Worm (Caenorhabditis elegans) whole organism, mixed stage, embryonic: ENCODE results near the gene dsc-1.

Source experiments
- M03D4.4 ChIP-seq: sonication (generic microtip); optimal IDR thresholded peaks from 2 replicates; lab custom pipeline; 2017; ENCODE audit warnings: mild to moderate bottlenecking, missing genetic modification characterization, missing compliant biosample characterization
- bed-3 ChIP-seq: fragments of 200-800 bp; sonication (Bioruptor generic); optimal IDR thresholded peaks from 3 replicates; lab custom pipeline; 2018; ENCODE audit warnings: mild to moderate bottlenecking, missing genetic modification characterization, moderate library complexity, missing compliant biosample characterization
- ceh-39 ChIP-seq: fragments of 150-350 bp; optimal IDR thresholded peaks from 2 replicates; lab custom pipeline; 2014; ENCODE audit warnings: missing biosample characterization, missing genetic modification characterization
- ceh-43 ChIP-seq: fragments of 200-800 bp; sonication (Bioruptor generic); optimal IDR thresholded peaks from 2 replicates; lab custom pipeline; 2018; ENCODE audit warnings: mild to moderate bottlenecking, missing genetic modification characterization, moderate library complexity, missing compliant biosample characterization
- ceh-83 ChIP-seq: fragments of 200-800 bp; sonication (Bioruptor generic); optimal IDR thresholded peaks from 2 replicates; lab custom pipeline; 2018; ENCODE audit warnings: mild to moderate bottlenecking, missing genetic modification characterization, missing compliant biosample characterization
- drap-1 ChIP-seq: fragments of 200-800 bp; sonication (Bioruptor generic); optimal IDR thresholded peaks from 3 replicates; lab custom pipeline; 2018; ENCODE audit warnings: mild to moderate bottlenecking, missing genetic modification characterization, missing compliant biosample characterization
- elt-1 ChIP-seq: sonication (generic microtip); optimal IDR thresholded peaks from 2 replicates; lab custom pipeline; 2017; ENCODE audit warnings: missing genetic modification characterization, mild to moderate bottlenecking, missing compliant biosample characterization, antibody characterized with exemption, moderate library complexity, borderline replicate concordance; ENCODE audit not compliant: insufficient read depth
- elt-3 ChIP-seq: fragments of 150-350 bp; optimal IDR thresholded peaks from 2 replicates; lab custom pipeline; 2014; ENCODE audit warnings: missing biosample characterization, missing genetic modification characterization
- flh-1 ChIP-seq: fragments of 200-800 bp; sonication (Bioruptor generic); optimal IDR thresholded peaks from 2 replicates; lab custom pipeline; 2018; ENCODE audit warnings: mild to moderate bottlenecking, missing genetic modification characterization, moderate library complexity, missing compliant biosample characterization
- ham-2 ChIP-seq: fragments of 200-800 bp; sonication (Bioruptor generic); optimal IDR thresholded peaks from 2 replicates; lab custom pipeline; 2018; ENCODE audit warnings: mild to moderate bottlenecking, missing genetic modification characterization, missing compliant biosample characterization
- hlh-1 ChIP-seq: fragments of 150-350 bp; optimal IDR thresholded peaks from 2 replicates; lab custom pipeline; 2014; ENCODE audit warnings: missing biosample characterization, missing genetic modification reagents, missing genetic modification characterization
- lin-13 ChIP-seq: fragments of 150-350 bp; optimal IDR thresholded peaks from 2 replicates; lab custom pipeline; 2014; ENCODE audit warnings: missing biosample characterization, missing genetic modification characterization
- lin-32 ChIP-seq: fragments of 200-800 bp; sonication (Bioruptor generic); optimal IDR thresholded peaks from 2 replicates; lab custom pipeline; 2018; ENCODE audit warnings: mild to moderate bottlenecking, missing genetic modification characterization, missing compliant biosample characterization
- lsy-2 ChIP-seq: fragments of 150-350 bp; optimal IDR thresholded peaks from 2 replicates; lab custom pipeline; 2014; ENCODE audit warnings: missing biosample characterization, missing genetic modification characterization
- mab-5 ChIP-seq: fragments of 150-350 bp; optimal IDR thresholded peaks from 2 replicates; lab custom pipeline; 2014; ENCODE audit warnings: missing biosample characterization, missing genetic modification characterization
- mep-1 ChIP-seq: fragments of 150-350 bp; optimal IDR thresholded peaks from 2 replicates; lab custom pipeline; 2017; ENCODE audit warnings: missing biosample characterization, missing genetic modification reagents, missing genetic modification characterization, inconsistent platforms
- mls-2 ChIP-seq: sonication (generic microtip); optimal IDR thresholded peaks from 2 replicates; lab custom pipeline; 2016; ENCODE audit warnings: mild to moderate bottlenecking, missing genetic modification characterization, moderate library complexity, missing compliant biosample characterization
- nhr-12 ChIP-seq: fragments of 150-350 bp; optimal IDR thresholded peaks from 2 replicates; lab custom pipeline; 2014; ENCODE audit warnings: missing biosample characterization, missing genetic modification characterization
- nhr-2 ChIP-seq: fragments of 150-350 bp; optimal IDR thresholded peaks from 2 replicates; lab custom pipeline; 2014; ENCODE audit warnings: missing biosample characterization, missing genetic modification characterization
- nhr-28 ChIP-seq: fragments of 150-350 bp; optimal IDR thresholded peaks from 2 replicates; lab custom pipeline; 2014; ENCODE audit warnings: missing biosample characterization, missing genetic modification characterization
- nhr-76 ChIP-seq: sonication (generic microtip); optimal IDR thresholded peaks from 2 replicates; lab custom pipeline; 2017; ENCODE audit warnings: missing biosample characterization, missing genetic modification characterization
- pha-4 ChIP-seq: fragments of 150-350 bp; optimal IDR thresholded peaks from 2 replicates; lab custom pipeline; 2018; ENCODE audit warnings: missing biosample characterization, missing genetic modification reagents, missing genetic modification characterization
- snpc-4 ChIP-seq: fragments of 150-350 bp; optimal IDR thresholded peaks from 2 replicates; lab custom pipeline; 2014; ENCODE audit warnings: missing biosample characterization, missing genetic modification characterization
- sptf-1 ChIP-seq: sonication (generic microtip); optimal IDR thresholded peaks from 2 replicates; lab custom pipeline; 2017; ENCODE audit warnings: mild to moderate bottlenecking, missing genetic modification characterization, moderate library complexity, missing compliant biosample characterization
- tbx-8 ChIP-seq: fragments of 200-800 bp; sonication (Bioruptor generic); optimal IDR thresholded peaks from 2 replicates; lab custom pipeline; 2018; ENCODE audit warnings: mild to moderate bottlenecking, missing genetic modification characterization, moderate library complexity, missing compliant biosample characterization
- unc-120 ChIP-seq: sonication (generic microtip); optimal IDR thresholded peaks from 2 replicates; lab custom pipeline; 2017; ENCODE audit warnings: missing genetic modification characterization, missing compliant biosample characterization; ENCODE audit not compliant: poor library complexity, severe bottlenecking
- unc-39 ChIP-seq: fragments of 150-350 bp; optimal IDR thresholded peaks from 2 replicates; lab custom pipeline; 2014; ENCODE audit warnings: missing biosample characterization, missing genetic modification characterization
- unc-62 ChIP-seq: fragments of 150-350 bp; optimal IDR thresholded peaks from 2 replicates; lab custom pipeline; 2014; ENCODE audit warnings: missing biosample characterization, missing genetic modification reagents, missing genetic modification characterization
- zip-8 ChIP-seq: fragments of 150-350 bp; optimal IDR thresholded peaks from 2 replicates; lab custom pipeline; 2014; ENCODE audit warnings: missing biosample characterization, missing genetic modification characterization
- ztf-11 ChIP-seq: fragments of 150-350 bp; optimal IDR thresholded peaks from 2 replicates; lab custom pipeline; 2014; ENCODE audit warnings: missing biosample characterization, missing genetic modification characterization

Gene dsc-1

DNA sequence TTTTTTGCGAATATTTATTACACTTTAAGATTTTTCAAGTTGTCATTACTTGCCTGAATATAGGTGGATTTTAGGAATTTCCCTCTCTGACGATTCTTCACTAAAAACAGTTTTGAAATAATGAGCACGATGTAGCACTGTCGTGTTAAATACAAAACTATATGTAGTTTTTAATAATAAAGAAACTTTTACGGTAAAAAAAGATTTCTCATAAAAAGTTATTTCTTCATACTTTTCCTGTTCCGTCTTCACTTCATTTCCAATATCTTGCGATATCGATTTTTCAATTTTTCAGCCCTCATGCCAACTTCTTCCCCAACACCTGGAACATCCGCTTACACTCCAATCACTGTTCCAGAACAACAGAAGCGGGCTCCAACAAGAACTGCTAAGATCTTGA, 17.8 kb upstream of the dsc-1 start, which contains the start of gene H03G16.6:
Gene H03G16.6 (plus strand): TSS at position 301 of the 400 bp plus-strand sequence.
- TF ChIP-seq flh-1 (GFP tag; lab: Kevin White, UChicago) (no peak), drap-1 (GFP tag; lab: Kevin White, UChicago) (no peak), pha-4 (tag; lab: Kevin White, UChicago) (no peak), nhr-12 (tag; lab: Kevin White, UChicago) (no peak)

ce11 chrX:15050006-15050405, 15.4 kb upstream of the dsc-1 start:
- no peak for TF ChIP-seq pha-4 (tag; lab: Kevin White, UChicago)
- TF ChIP-seq ham-2 (GFP tag; lab: Kevin White, UChicago): no peak
- no peak for TF ChIP-seq elt-3 (tag; lab: Kevin White, UChicago)
- no peak for TF ChIP-seq mab-5 (tag; lab: Kevin White, UChicago)
- TF ChIP-seq nhr-28: no peak
- no peak for TF ChIP-seq drap-1 (GFP tag; lab: Kevin White, UChicago)
- no peak for TF ChIP-seq ztf-11 (tag; lab: Kevin White, UChicago)
- TF ChIP-seq snpc-4: no peak
- no peak for TF ChIP-seq lsy-2 (tag; lab: Kevin White, UChicago)
- no peak for TF ChIP-seq bed-3 (GFP tag; lab: Kevin White, UChicago)
- TF ChIP-seq sptf-1 (tag; lab: Kevin White, UChicago): no peak
- TF ChIP-seq nhr-2: no peak
- no peak for TF ChIP-seq nhr-76 (tag; lab: Kevin White, UChicago)
- no peak for TF ChIP-seq flh-1 (GFP tag; lab: Kevin White, UChicago)
- no peak for TF ChIP-seq M03D4.4
- no peak for TF ChIP-seq unc-120 (tag; lab: Kevin White, UChicago)
- TF ChIP-seq unc-62 (GFP tag; lab: Kevin White, UChicago): no peak
- no peak for TF ChIP-seq unc-39 (tag; lab: Kevin White, UChicago)

DNA sequence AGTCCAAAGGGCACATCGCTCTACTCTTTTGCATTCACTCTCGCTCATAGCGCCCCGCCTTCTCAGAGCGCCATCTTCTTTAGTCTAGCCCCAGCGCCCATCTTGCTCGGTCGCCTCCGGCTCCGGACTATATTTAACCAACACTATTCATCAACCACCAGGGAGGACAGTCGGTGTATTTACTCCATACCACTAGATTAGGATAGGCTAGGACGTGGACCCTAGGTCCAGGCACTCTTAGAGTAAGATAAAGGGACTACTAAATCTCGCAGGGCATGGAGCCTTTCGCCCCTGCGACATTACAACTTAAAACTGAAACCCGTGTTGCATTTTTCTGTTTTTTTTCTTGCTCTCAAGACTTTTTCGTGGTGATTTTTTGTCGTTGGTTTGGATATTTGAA, 12.9 kb upstream of the dsc-1 start:
- no peak for TF ChIP-seq ceh-39 (tag; lab: Kevin White, UChicago)
- no peak for TF ChIP-seq elt-3 (tag; lab: Kevin White, UChicago)
- TF ChIP-seq ham-2 (GFP tag; lab: Kevin White, UChicago): no peak
- TF ChIP-seq lin-32 (GFP tag; lab: Kevin White, UChicago): no peak
- TF ChIP-seq pha-4 (tag; lab: Kevin White, UChicago): no peak
- TF ChIP-seq tbx-8 (GFP tag; lab: Kevin White, UChicago): no peak
- no peak for TF ChIP-seq nhr-12 (tag; lab: Kevin White, UChicago)
- TF ChIP-seq unc-39 (tag; lab: Kevin White, UChicago): no peak
- no peak for TF ChIP-seq sptf-1 (tag; lab: Kevin White, UChicago)
- TF ChIP-seq drap-1 (GFP tag; lab: Kevin White, UChicago): no peak
- TF ChIP-seq unc-62 (GFP tag; lab: Kevin White, UChicago): no peak
- TF ChIP-seq zip-8: no peak
- TF ChIP-seq nhr-28: no peak

DNA sequence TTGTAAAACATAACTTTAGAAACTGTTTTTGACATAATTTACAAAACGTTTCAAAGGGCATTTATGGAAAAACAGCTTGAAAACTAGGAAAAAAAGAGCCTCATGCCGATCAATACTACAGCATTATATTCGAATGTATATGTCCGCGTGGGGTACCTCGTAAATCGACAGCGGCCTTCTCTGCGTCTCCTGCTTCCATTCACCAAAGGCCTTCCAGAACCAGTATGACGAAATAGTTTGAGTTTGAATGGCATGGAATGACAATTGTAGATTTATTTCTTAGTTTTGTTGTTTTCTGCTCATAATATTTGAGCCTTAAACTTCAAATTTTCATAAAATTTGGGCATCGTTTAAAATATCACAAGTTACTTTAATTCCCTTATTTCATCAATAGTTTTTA, 10.8 kb upstream of the dsc-1 start:
- TF ChIP-seq M03D4.4: no peak
- TF ChIP-seq lin-13 (tag; lab: Kevin White, UChicago): no peak
- TF ChIP-seq nhr-76 (tag; lab: Kevin White, UChicago): no peak
- TF ChIP-seq ceh-83 (GFP tag; lab: Kevin White, UChicago): no peak
- TF ChIP-seq unc-62 (GFP tag; lab: Kevin White, UChicago): no peak
- no peak for TF ChIP-seq mep-1 (tag; lab: Kevin White, UChicago)
- no peak for TF ChIP-seq sptf-1 (tag; lab: Kevin White, UChicago)
- no peak for TF ChIP-seq hlh-1
- TF ChIP-seq elt-1 (tag; lab: Kevin White, UChicago): no peak
- TF ChIP-seq, all 35 proteins: peak for 0

- TF ChIP-seq ceh-43 (GFP tag; lab: Kevin White, UChicago) (no peak), unc-62 (GFP tag; lab: Kevin White, UChicago) (no peak), flh-1 (GFP tag; lab: Kevin White, UChicago) (no peak), lin-32 (GFP tag; lab: Kevin White, UChicago) (no peak), unc-39 (tag; lab: Kevin White, UChicago) (no peak), ham-2 (GFP tag; lab: Kevin White, UChicago) (no peak), snpc-4 (no peak), zip-8 (no peak), mls-2 (tag; lab: Kevin White, UChicago) (no peak)
Measured at ce11 chrX:15042549-15042948, 7.9 kb upstream of the dsc-1 start.
